Fruit fly (Drosophila melanogaster): Measurements from ENCODE around the gene CG7557.

- no peak for TF ChIP-seq Hr39 (GFP tag; optimal IDR thresholded peaks at IDR 0.05)
- no peak for TF ChIP-seq CG4318 (GFP tag; optimal IDR thresholded peaks at IDR 0.05)
- peak; percentile 15 for TF ChIP-seq CG7368 (GFP tag; optimal IDR thresholded peaks at IDR 0.05)
- TF ChIP-seq CG6276 (GFP tag; optimal IDR thresholded peaks at IDR 0.05): peak; percentile 41
Measured at dm6 chr3L:11487327-11487973, 42.5 kb downstream of the CG7557 start, which contains the start of gene chrb.

Measured in whole organism, prepupa.